Worm (Caenorhabditis elegans) whole organism, L3 larva: ENCODE measurements around the gene irld-29.

ENCODE experiments used
- ceh-16 ChIP-seq: sonication (generic microtip); optimal IDR thresholded peaks from 2 replicates; lab custom pipeline; 2017; ENCODE audit warnings: missing biosample characterization, missing genetic modification characterization
- elt-2 ChIP-seq: sonication (generic microtip); optimal IDR thresholded peaks from 2 replicates; lab custom pipeline; 2016; ENCODE audit warnings: missing genetic modification reagents, mild to moderate bottlenecking, missing genetic modification characterization, missing compliant biosample characterization
- fkh-10 ChIP-seq: sonication (generic microtip); optimal IDR thresholded peaks from 2 replicates; lab custom pipeline; 2017; ENCODE audit warnings: missing biosample characterization, missing genetic modification reagents, missing genetic modification characterization
- nhr-237 ChIP-seq: fragments of 150-350 bp; optimal IDR thresholded peaks from 2 replicates; lab custom pipeline; 2014; ENCODE audit warnings: missing biosample characterization, missing genetic modification characterization
- nhr-28 ChIP-seq: fragments of 150-350 bp; optimal IDR thresholded peaks from 2 replicates; lab custom pipeline; 2014; ENCODE audit warnings: missing biosample characterization, missing genetic modification characterization
- pha-4 ChIP-seq: fragments of 150-350 bp; optimal IDR thresholded peaks from 2 replicates; lab custom pipeline; 2014; ENCODE audit warnings: missing biosample characterization, missing genetic modification reagents, missing genetic modification characterization
- pqm-1 ChIP-seq: fragments of 150-350 bp; optimal IDR thresholded peaks from 2 replicates; lab custom pipeline; 2017; ENCODE audit warnings: missing biosample characterization, missing genetic modification characterization, inconsistent platforms
- sea-2 ChIP-seq: fragments of 150-350 bp; sonication (generic microtip); optimal IDR thresholded peaks from 4 replicates; lab custom pipeline; 2014; ENCODE audit warnings: missing biosample characterization, missing genetic modification reagents, missing genetic modification characterization
- unc-62 ChIP-seq: fragments of 150-350 bp; sonication (generic microtip); optimal IDR thresholded peaks from 4 replicates; lab custom pipeline; 2014; ENCODE audit warnings: missing biosample characterization, missing genetic modification reagents, missing genetic modification characterization
- ztf-11 ChIP-seq: fragments of 150-350 bp; optimal IDR thresholded peaks from 2 replicates; lab custom pipeline; 2014; ENCODE audit warnings: missing biosample characterization, missing genetic modification characterization

Gene irld-29

ce11 chrV:2294577-2294976 is 43.9 kb downstream of the irld-29 start, which contains the start of gene nhr-226:
Gene nhr-226, plus strand, starts transcription at chrV:2294877.
- TF ChIP-seq sea-2 = no peak
- TF ChIP-seq elt-2 (tag; lab: Kevin White, UChicago) = peak; percentile 44
- TF ChIP-seq pqm-1 (tag; lab: Kevin White, UChicago) = peak; percentile 31
- TF ChIP-seq, all 47 proteins: peak for 2

ce11 chrV:2292240-2292639 is 46.2 kb downstream of the irld-29 start, which contains the start of gene nhr-115:
Gene nhr-115, plus strand, starts transcription at chrV:2292540.
- TF ChIP-seq ceh-16 (tag; lab: Kevin White, UChicago) = no peak
- TF ChIP-seq unc-62 (GFP tag; lab: Kevin White, UChicago) = no peak
- TF ChIP-seq ztf-11 (tag; lab: Kevin White, UChicago) = no peak
- TF ChIP-seq fkh-10 (GFP tag; lab: Kevin White, UChicago) = no peak
- peak; percentile 37 for TF ChIP-seq elt-2 (tag; lab: Kevin White, UChicago)
- TF ChIP-seq nhr-28 = no peak

ce11 chrV:2290329-2290728 is 48.1 kb downstream of the irld-29 start, which contains the start of gene nhr-225:
Gene nhr-225, minus strand, starts transcription at chrV:2290474.
- TF ChIP-seq nhr-237 (tag; lab: Kevin White, UChicago) (no peak), pha-4 (tag; lab: Kevin White, UChicago) (peak; percentile 76)
